Fruit fly (Drosophila melanogaster): ENCODE results near the gene CG3610.

DNA sequence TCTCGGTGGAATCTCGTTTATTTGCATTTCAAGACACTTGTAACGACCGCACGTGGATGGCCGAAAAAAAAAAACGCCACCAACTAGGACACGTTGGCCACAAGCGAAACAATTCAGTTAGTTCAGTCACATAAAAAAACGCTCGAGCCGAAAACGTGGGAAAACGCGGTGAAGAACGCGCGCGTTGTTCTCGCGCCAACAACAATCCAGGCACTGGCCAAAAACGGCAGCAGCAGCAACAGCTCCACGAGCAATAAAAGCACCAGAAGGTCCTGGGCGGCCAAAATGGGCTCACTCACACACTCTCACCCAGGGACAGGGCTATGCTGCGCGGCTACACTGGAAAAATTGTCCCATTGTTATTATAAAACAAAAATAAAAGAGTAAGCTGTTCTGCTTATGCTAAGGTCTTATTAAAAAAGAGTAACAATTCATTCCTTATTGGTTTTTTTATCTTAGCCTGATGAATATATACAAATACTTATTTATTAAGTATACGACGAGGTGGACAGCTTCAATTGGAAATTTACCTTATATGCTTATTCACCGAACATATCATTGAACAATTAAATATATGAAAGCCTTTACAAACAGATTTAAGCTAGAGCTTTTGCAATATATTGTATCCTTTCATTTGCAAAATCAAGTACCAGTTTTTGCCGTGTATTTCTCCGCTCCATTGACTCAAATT lies 30.6 kb downstream of the CG3610 start, which contains the start of gene btsz:
- no peak for TF ChIP-seq sage (GFP tag; optimal IDR thresholded peaks at IDR 0.05)
- TF ChIP-seq sv (GFP tag; optimal IDR thresholded peaks at IDR 0.05): peak; percentile 27
- no peak for TF ChIP-seq psq (GFP tag; optimal IDR thresholded peaks at IDR 0.05)
- TF ChIP-seq dl (GFP tag; optimal IDR thresholded peaks at IDR 0.05; ENCODE audit: insufficient read depth in 1 of 2, partially characterized antibody in 2 of 2): no peak
- no peak for TF ChIP-seq brk (GFP tag; optimal IDR thresholded peaks at IDR 0.05)
- no peak for TF ChIP-seq Myc (optimal IDR thresholded peaks at IDR 0.05)
- no peak for TF ChIP-seq usp (GFP tag; optimal IDR thresholded peaks at IDR 0.05)
- TF ChIP-seq pan (optimal IDR thresholded peaks at IDR 0.05): no peak
- no peak for TF ChIP-seq Dif (GFP tag; optimal IDR thresholded peaks at IDR 0.05; ENCODE audit: partially characterized antibody)
- TF ChIP-seq Abd-B (GFP tag; optimal IDR thresholded peaks at IDR 0.05): no peak
- no peak for TF ChIP-seq Vsx2 (GFP tag; optimal IDR thresholded peaks at IDR 0.05; ENCODE audit: partially characterized antibody)

Measured in whole organism, wandering third instar larva.